Worm (Caenorhabditis elegans) whole organism, L3 larva: Measurements from ENCODE around the gene eri-1.

Experiments
- ZK546.5 ChIP-seq: sonication (generic microtip); optimal IDR thresholded peaks from 2 replicates; lab custom pipeline; 2017; ENCODE audit warnings: missing biosample characterization, missing genetic modification characterization
- ama-1 ChIP-seq: fragments of 150-350 bp; optimal IDR thresholded peaks from 2 replicates; lab custom pipeline; 2018
- ceh-16 ChIP-seq: sonication (generic microtip); optimal IDR thresholded peaks from 2 replicates; lab custom pipeline; 2017; ENCODE audit warnings: missing biosample characterization, missing genetic modification characterization
- ceh-28 ChIP-seq: fragments of 150-350 bp; optimal IDR thresholded peaks from 2 replicates; lab custom pipeline; 2014; ENCODE audit warnings: missing biosample characterization, missing genetic modification reagents, missing genetic modification characterization
- ceh-82 ChIP-seq: fragments of 150-350 bp; optimal IDR thresholded peaks from 2 replicates; lab custom pipeline; 2014; ENCODE audit warnings: missing biosample characterization, missing genetic modification characterization
- ceh-9 ChIP-seq: sonication (generic microtip); optimal IDR thresholded peaks from 2 replicates; lab custom pipeline; 2018; ENCODE audit warnings: missing biosample characterization, missing genetic modification characterization
- daf-12 ChIP-seq: fragments of 150-350 bp; optimal IDR thresholded peaks from 2 replicates; lab custom pipeline; 2014; ENCODE audit warnings: missing biosample characterization, missing genetic modification reagents, missing genetic modification characterization
- egl-5 ChIP-seq: fragments of 150-350 bp; optimal IDR thresholded peaks from 2 replicates; lab custom pipeline; 2017; ENCODE audit warnings: missing biosample characterization, missing genetic modification reagents, missing genetic modification characterization, inconsistent platforms
- elt-2 ChIP-seq: sonication (generic microtip); optimal IDR thresholded peaks from 2 replicates; lab custom pipeline; 2016; ENCODE audit warnings: missing genetic modification reagents, mild to moderate bottlenecking, missing genetic modification characterization, missing compliant biosample characterization
- eor-1 ChIP-seq, 2 experiments: fragments of 150-350 bp; optimal IDR thresholded peaks; 2 replicates each; lab custom pipeline; 2014 to 2018; ENCODE audit warnings: missing biosample characterization in 2 of 2, missing genetic modification characterization in 2 of 2
- fos-1 ChIP-seq: fragments of 150-350 bp; optimal IDR thresholded peaks from 2 replicates; lab custom pipeline; 2014; ENCODE audit warnings: missing biosample characterization, missing genetic modification characterization
- jun-1 ChIP-seq: fragments of 150-350 bp; optimal IDR thresholded peaks from 2 replicates; lab custom pipeline; 2014; ENCODE audit warnings: missing biosample characterization, missing genetic modification reagents, missing genetic modification characterization
- mml-1 ChIP-seq: fragments of 150-350 bp; sonication (generic microtip); optimal IDR thresholded peaks from 3 replicates; lab custom pipeline; 2014; ENCODE audit warnings: missing biosample characterization, missing genetic modification characterization
- nfya-1 ChIP-seq: sonication (generic microtip); optimal IDR thresholded peaks from 2 replicates; lab custom pipeline; 2017; ENCODE audit warnings: missing genetic modification characterization, mild to moderate bottlenecking, missing compliant biosample characterization, antibody characterized with exemption, moderate library complexity; ENCODE audit not compliant: insufficient read depth
- nhr-11 ChIP-seq: fragments of 150-350 bp; optimal IDR thresholded peaks from 2 replicates; lab custom pipeline; 2014; ENCODE audit warnings: missing biosample characterization, missing genetic modification characterization
- nhr-12 ChIP-seq: fragments of 150-350 bp; optimal IDR thresholded peaks from 2 replicates; lab custom pipeline; 2014; ENCODE audit warnings: missing biosample characterization, missing genetic modification characterization
- nhr-237 ChIP-seq: fragments of 150-350 bp; optimal IDR thresholded peaks from 2 replicates; lab custom pipeline; 2014; ENCODE audit warnings: missing biosample characterization, missing genetic modification characterization
- nhr-25 ChIP-seq: sonication (generic microtip); optimal IDR thresholded peaks from 2 replicates; lab custom pipeline; 2017; ENCODE audit warnings: missing biosample characterization, missing genetic modification characterization
- nhr-28 ChIP-seq: fragments of 150-350 bp; optimal IDR thresholded peaks from 2 replicates; lab custom pipeline; 2014; ENCODE audit warnings: missing biosample characterization, missing genetic modification characterization
- nhr-77 ChIP-seq: fragments of 150-350 bp; optimal IDR thresholded peaks from 2 replicates; lab custom pipeline; 2014; ENCODE audit warnings: missing biosample characterization, missing genetic modification characterization
- pha-4 ChIP-seq: fragments of 150-350 bp; optimal IDR thresholded peaks from 2 replicates; lab custom pipeline; 2014; ENCODE audit warnings: missing biosample characterization, missing genetic modification reagents, missing genetic modification characterization
- pqm-1 ChIP-seq: fragments of 150-350 bp; optimal IDR thresholded peaks from 2 replicates; lab custom pipeline; 2017; ENCODE audit warnings: missing biosample characterization, missing genetic modification characterization, inconsistent platforms
- sea-2 ChIP-seq: fragments of 150-350 bp; sonication (generic microtip); optimal IDR thresholded peaks from 4 replicates; lab custom pipeline; 2014; ENCODE audit warnings: missing biosample characterization, missing genetic modification reagents, missing genetic modification characterization
- snpc-4 ChIP-seq: fragments of 150-350 bp; optimal IDR thresholded peaks from 2 replicates; lab custom pipeline; 2014; ENCODE audit warnings: missing biosample characterization, missing genetic modification characterization
- unc-62 ChIP-seq: fragments of 150-350 bp; sonication (generic microtip); optimal IDR thresholded peaks from 4 replicates; lab custom pipeline; 2014; ENCODE audit warnings: missing biosample characterization, missing genetic modification reagents, missing genetic modification characterization
- zag-1 ChIP-seq: fragments of 150-350 bp; optimal IDR thresholded peaks from 2 replicates; lab custom pipeline; 2014; ENCODE audit warnings: missing biosample characterization, missing genetic modification characterization
- ztf-11 ChIP-seq: fragments of 150-350 bp; optimal IDR thresholded peaks from 2 replicates; lab custom pipeline; 2014; ENCODE audit warnings: missing biosample characterization, missing genetic modification characterization

The eri-1 gene

DNA sequence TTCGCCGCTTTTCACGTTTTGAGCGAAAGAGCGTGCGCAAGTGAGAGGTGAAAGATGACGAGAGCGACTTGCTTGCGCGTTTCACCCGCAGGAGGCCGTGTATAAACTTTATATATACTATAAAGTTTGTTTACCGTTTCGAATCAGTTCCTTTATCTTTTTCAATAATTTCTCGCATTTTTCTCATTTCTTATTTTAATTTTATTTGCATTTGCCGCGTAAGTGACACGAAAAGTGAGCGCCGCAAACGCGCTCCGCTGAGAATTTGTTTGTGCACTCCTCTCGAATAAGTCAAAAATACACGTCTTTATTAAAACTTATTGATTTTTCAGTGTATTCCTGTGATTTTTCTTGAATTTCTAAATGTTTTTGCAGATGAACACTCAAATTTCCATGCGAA, 23.9 kb upstream of the eri-1 start, which contains the start of gene mrpl-55 (continued):
- peak; percentile 53 for TF ChIP-seq snpc-4
- no peak for TF ChIP-seq zag-1
- no peak for TF ChIP-seq nhr-237 (tag; lab: Kevin White, UChicago)
- peak; percentile 52 for TF ChIP-seq ceh-82 (tag; lab: Kevin White, UChicago)
- TF ChIP-seq pqm-1 (tag; lab: Kevin White, UChicago): peak; percentile 48
- peak; percentile 10 for TF ChIP-seq nhr-28 (tag; lab: Kevin White, UChicago)
- no peak for TF ChIP-seq ceh-9
- TF ChIP-seq ceh-16 (tag; lab: Kevin White, UChicago): no peak
- TF ChIP-seq nhr-25 (tag; lab: Kevin White, UChicago): peak; percentile 37
- no peak for TF ChIP-seq nhr-12
- TF ChIP-seq ama-1: no peak
- peak; percentile 37 for TF ChIP-seq egl-5 (tag; lab: Kevin White, UChicago)
- no peak for TF ChIP-seq mml-1 (tag; lab: Kevin White, UChicago)
- TF ChIP-seq ceh-28 (tag; lab: Kevin White, UChicago): peak; percentile 83
- no peak for TF ChIP-seq ZK546.5
- TF ChIP-seq unc-62: peak; percentile 13

DNA sequence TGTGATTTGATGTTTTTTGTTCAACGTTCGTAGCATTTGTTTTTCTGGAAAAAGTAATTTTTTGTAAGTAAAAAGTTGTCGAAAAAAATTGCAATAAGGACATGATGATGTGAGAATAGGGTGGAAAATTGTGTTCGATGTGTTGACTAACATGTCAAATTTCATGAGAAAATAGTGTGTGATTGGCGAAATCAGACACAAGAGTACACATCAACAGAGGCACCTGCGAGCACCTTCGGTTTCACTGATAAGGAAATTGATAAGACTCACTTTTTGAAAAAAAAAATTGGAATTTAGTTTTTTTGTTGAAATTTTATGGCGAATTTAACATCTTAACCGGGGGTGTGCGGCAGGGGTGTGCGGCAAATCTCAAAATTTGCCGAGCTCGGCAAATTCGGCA, 20.8 kb upstream of the eri-1 start, which contains the start of gene hum-8:
Gene hum-8, minus strand, starts transcription at position 46 of the 400 bp plus-strand sequence.
- TF ChIP-seq elt-2 (peak; percentile 86), fos-1 (tag; lab: Kevin White, UChicago) (no peak), pqm-1 (tag; lab: Kevin White, UChicago) (peak; percentile 37), pha-4 (tag; lab: Kevin White, UChicago) (peak; percentile 67)

DNA sequence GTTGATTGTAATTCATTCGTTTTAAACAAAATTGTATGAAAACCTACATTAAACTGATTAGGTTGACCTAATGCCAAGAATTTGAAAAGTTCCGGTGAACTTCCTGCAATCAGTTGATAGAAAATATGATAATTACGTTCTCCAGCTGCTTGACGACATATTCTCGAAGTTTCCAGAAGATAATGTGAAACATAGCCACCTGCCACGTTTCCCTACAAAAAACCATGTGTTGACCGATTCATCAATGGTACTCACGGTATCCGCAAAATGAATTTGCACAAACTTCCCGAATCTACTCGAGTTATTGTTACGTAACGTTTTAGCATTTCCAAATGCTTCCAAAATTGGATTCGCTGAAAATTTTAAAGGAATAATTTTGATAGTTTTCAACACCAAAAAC, 18.6 kb upstream of the eri-1 start:
- TF ChIP-seq ztf-11 (tag; lab: Kevin White, UChicago) (no peak), fos-1 (tag; lab: Kevin White, UChicago) (no peak), jun-1 (tag; lab: Kevin White, UChicago) (no peak), nhr-12 (no peak), nhr-11 (tag; lab: Kevin White, UChicago) (no peak), sea-2 (no peak), egl-5 (tag; lab: Kevin White, UChicago) (no peak)
- TF ChIP-seq, all 47 proteins: peak for 0

DNA sequence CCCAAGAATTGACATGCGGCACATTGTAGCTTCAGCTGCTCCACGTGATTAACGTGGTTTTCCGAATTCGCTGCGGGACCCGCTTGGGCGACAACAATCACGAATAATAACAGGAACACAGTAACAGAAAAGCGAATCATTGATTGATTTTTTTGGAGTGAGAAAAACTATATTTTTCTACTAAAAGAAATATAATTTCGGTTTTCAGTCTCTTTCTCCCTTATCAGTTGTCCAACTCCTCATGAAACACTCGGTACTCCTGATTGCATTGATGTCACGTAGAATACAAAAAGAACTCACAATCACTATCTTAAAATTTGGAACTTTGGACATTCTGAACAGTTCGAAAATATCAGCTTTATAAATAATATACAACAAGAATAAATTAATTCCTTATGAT, 9.1 kb upstream of the eri-1 start, which contains the start of gene Y66H1A.5:
Gene Y66H1A.5, minus strand, starts transcription at position 265 of the 400 bp plus-strand sequence.
- TF ChIP-seq eor-1 (tag; optimal IDR thresholded peaks at IDR 0.05; lab: Kevin White, UChicago) (no peak), nhr-28 (tag; lab: Kevin White, UChicago) (no peak), nhr-77 (tag; lab: Kevin White, UChicago) (no peak), pqm-1 (tag; lab: Kevin White, UChicago) (peak; percentile 48), pha-4 (tag; lab: Kevin White, UChicago) (peak; percentile 26), elt-2 (peak; percentile 74)

DNA sequence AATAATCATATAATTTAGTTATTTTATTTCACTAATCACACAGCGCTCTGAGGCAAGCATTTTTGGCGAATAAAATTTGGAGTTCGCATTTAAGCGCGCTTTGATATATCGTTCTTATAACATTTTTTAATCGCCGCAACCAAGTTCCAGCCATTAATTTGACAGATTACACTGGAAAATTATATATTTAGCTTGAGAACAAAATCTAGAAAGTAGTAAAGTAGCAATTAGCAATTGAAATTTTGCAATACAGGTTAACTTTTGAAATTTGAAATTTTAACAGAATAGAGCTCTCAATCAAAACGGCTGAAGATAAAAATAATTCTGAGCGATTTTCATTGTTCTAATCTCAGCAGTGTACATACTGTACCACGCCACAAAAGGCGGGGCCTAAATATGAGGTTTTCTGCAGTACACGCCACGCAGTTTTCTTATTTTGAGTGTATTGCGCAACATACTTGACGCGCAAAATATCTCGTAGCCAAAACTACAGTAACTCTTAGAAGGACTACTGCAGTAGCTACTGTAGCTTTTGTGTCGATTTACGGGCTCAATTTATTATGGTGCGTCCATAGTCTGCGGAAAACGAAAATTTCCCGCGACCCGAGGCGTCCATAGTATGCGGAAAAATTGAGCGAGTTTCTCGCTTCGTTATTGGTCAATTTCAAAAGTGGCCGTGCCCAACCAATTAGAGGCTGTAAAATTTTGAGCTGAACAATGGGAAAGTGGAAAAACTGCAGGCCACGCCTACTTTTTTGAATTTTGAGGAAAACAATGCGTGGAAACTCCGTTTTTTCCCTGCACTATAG, 7.5 kb upstream of the eri-1 start:
- TF ChIP-seq sea-2 (no peak), nfya-1 (peak; percentile 28)

DNA sequence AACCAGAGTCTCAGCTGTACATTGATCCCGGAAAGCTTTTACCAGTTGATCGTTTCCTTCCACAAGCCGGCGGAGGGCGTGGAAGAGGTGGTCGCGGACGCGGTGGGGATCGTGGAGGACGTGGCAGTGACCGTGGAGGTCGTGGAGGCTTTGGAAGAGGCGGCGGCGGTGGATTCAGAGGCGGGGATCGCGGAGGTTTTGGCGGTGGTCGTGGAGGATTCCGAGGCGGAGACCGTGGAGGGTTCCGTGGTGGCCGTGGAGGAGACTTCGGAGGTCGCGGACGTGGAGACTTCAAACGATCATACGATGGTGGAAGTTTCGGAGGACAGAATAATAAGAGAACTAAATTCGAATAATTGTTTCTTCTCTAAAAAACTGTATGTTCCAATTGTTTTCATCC, 6.8 kb upstream of the eri-1 start:
- TF ChIP-seq ceh-9 (no peak), eor-1 (tag; optimal IDR thresholded peaks at IDR 0.05; lab: Kevin White, UChicago) (no peak), nhr-12 (no peak), nhr-237 (tag; lab: Kevin White, UChicago) (no peak), nhr-11 (tag; lab: Kevin White, UChicago) (no peak), daf-12 (tag; lab: Kevin White, UChicago) (no peak)

DNA sequence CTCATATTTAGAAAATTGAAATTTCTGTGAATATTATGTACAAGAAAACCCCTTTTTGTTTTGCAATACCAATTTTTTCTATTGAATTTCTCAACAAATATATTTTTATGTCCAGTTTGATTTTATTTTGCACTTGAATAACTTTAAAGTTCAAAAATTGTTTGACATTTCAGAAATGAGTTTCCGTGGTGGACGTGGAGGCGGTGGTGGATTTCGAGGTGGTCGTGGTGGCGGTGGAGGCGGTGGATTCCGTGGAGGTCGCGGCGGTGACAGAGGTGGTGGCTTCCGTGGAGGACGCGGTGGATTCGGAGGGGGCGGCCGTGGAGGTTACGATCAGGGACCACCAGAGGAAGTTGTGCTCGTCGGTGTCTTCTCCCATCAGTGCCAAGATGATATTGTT, 6.2 kb upstream of the eri-1 start, which contains the start of gene garr-1:
Gene garr-1, plus strand, starts transcription at position 174 of the 400 bp plus-strand sequence.
- TF ChIP-seq elt-2 (no peak), jun-1 (tag; lab: Kevin White, UChicago) (no peak), nhr-237 (tag; lab: Kevin White, UChicago) (no peak)
